Worm (Caenorhabditis elegans) whole organism, L2 larva: Measurements from ENCODE around the gene nhr-285.

Experiments used
- R02D3.7 ChIP-seq: fragments of 150-350 bp; optimal IDR thresholded peaks from 2 replicates; lab custom pipeline; 2014; ENCODE audit warnings: missing biosample characterization, missing genetic modification characterization
- blmp-1 ChIP-seq: sonication (generic microtip); optimal IDR thresholded peaks from 2 replicates; lab custom pipeline; 2017; ENCODE audit warnings: missing genetic modification characterization, mild to moderate bottlenecking, missing compliant biosample characterization, antibody characterized with exemption, moderate library complexity; ENCODE audit not compliant: insufficient read depth
- lin-11 ChIP-seq: fragments of 150-350 bp; sonication (generic microtip); optimal IDR thresholded peaks from 2 replicates; lab custom pipeline; 2014; ENCODE audit warnings: missing biosample characterization, missing genetic modification characterization, inconsistent platforms, mixed read lengths
- lsy-2 ChIP-seq, 2 experiments: fragments of 150-350 bp in 1 of 2; sonication (generic microtip) in 1 of 2; optimal IDR thresholded peaks; 2 replicates each; lab custom pipeline; 2014 to 2017; ENCODE audit warnings: missing biosample characterization in 2 of 2, missing genetic modification characterization in 2 of 2
- nhr-10 ChIP-seq: sonication (generic microtip); optimal IDR thresholded peaks from 2 replicates; lab custom pipeline; 2017; ENCODE audit warnings: missing biosample characterization, missing genetic modification characterization
- nhr-12 ChIP-seq: fragments of 150-350 bp; optimal IDR thresholded peaks from 2 replicates; lab custom pipeline; 2014; ENCODE audit warnings: missing biosample characterization, missing genetic modification characterization
- nhr-237 ChIP-seq: fragments of 150-350 bp; optimal IDR thresholded peaks from 2 replicates; lab custom pipeline; 2014; ENCODE audit warnings: missing biosample characterization, missing genetic modification characterization
- nhr-25 ChIP-seq: fragments of 150-350 bp; sonication (generic microtip); optimal IDR thresholded peaks from 3 replicates; lab custom pipeline; 2014; ENCODE audit warnings: missing biosample characterization, missing genetic modification characterization
- skn-1 ChIP-seq: sonication (generic microtip); optimal IDR thresholded peaks from 2 replicates; lab custom pipeline; 2017; ENCODE audit warnings: missing biosample characterization, missing genetic modification characterization
- sma-9 ChIP-seq, 2 experiments: fragments of 150-350 bp in 1 of 2; sonication (generic microtip) in 1 of 2; optimal IDR thresholded peaks; 2 replicates each; lab custom pipeline; 2014 to 2016; ENCODE audit warnings: missing genetic modification characterization in 2 of 2, mild to moderate bottlenecking in 1 of 2, missing biosample characterization in 1 of 2, missing compliant biosample characterization in 1 of 2, missing genetic modification reagents in 1 of 2, moderate library complexity in 1 of 2
- zag-1 ChIP-seq: fragments of 150-350 bp; optimal IDR thresholded peaks from 2 replicates; lab custom pipeline; 2014; ENCODE audit warnings: missing biosample characterization, missing genetic modification characterization
- ztf-1 ChIP-seq: fragments of 200-800 bp; sonication (Bioruptor generic); conservative IDR thresholded peaks from 2 replicates; pipeline ENCODE4 v1.3.6; 2022; ENCODE audit warnings: missing genetic modification characterization, missing compliant biosample characterization

DNA sequence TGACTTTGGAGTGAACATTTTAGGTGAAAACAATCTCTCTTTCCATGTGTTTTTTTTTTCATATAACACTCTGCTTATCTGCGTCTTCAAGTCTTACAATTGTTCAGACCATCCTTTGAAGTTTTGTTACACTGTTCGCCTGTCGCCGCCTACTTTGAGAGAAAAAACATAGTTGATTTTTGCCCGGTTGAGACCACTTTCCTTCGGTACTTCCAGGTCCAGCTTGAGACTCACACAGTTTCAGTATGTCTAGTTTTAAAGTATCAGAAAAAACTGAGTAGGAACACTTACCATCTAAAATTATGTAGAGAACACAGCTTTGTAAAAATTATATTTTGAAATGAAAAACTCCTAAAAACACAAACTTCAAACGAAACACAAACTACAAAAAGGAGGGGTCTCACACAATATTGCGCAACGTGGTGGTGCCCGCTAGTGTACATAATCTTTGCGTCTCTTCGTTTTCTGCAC, 37.0 kb upstream of the nhr-285 start, which contains the start of the genes fbxa-69 and F54B8.4:
- TF ChIP-seq nhr-10 (no peak), skn-1 (tag; lab: Kevin White, UChicago) (no peak), nhr-12 (tag; lab: Kevin White, UChicago) (no peak), blmp-1 (tag; lab: Kevin White, UChicago) (peak; percentile 40), nhr-25 (tag; lab: Kevin White, UChicago) (no peak), nhr-237 (tag; lab: Kevin White, UChicago) (no peak), lsy-2 (tag; optimal IDR thresholded peaks at IDR 0.05; lab: Kevin White, UChicago) (no peak), R02D3.7 (tag; lab: Kevin White, UChicago) (no peak), zag-1 (no peak), ztf-1 (GFP tag; lab: Robert Waterston, UW) (no peak), sma-9 (GFP tag; optimal IDR thresholded peaks at IDR 0.05; lab: Kevin White, UChicago) (peak; percentile 22), sma-9 (tag; optimal IDR thresholded peaks at IDR 0.05; lab: Kevin White, UChicago) (no peak), lin-11 (tag; lab: Kevin White, UChicago) (no peak)
